Fruit fly (Drosophila melanogaster) S2 (cell line): ENCODE data around the gene Xport-B.

Source experiments
- CG8478 ChIP-seq: fragments of >200 bp; optimal IDR thresholded peaks from 2 replicates; lab custom pipeline; 2018
- CTCF ChIP-seq, 2 experiments: fragments of >200 bp; optimal IDR thresholded peaks; 2 replicates each; lab custom pipeline; 2018

DNA sequence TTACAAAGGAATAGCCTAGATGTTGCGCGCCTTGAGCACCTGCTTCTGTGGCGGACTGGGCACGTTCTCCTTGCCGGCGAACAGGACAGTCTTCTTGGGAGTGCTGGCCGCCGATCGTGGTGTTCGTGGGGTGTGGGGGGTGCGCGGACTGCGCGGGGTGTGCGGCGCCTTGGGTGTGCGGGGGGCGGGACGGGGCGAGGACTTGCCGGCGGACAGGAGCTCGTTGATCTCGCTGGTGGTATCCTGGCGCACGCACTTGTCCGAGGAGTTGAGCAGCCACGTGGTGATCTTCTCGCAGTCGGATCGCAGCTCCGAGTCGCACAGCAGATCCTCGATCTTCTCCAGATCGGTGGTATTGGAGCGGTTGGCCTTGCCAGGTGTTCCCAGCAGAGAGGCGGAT lies 17.0 kb upstream of the Xport-B start:
- no peak for TF ChIP-seq CTCF (optimal IDR thresholded peaks at IDR 0.05; lab: Kevin White, UChicago)
- no peak for TF ChIP-seq CG8478
